Worm (Caenorhabditis elegans): Measurements from ENCODE around the gene cdh-9.

DNA sequence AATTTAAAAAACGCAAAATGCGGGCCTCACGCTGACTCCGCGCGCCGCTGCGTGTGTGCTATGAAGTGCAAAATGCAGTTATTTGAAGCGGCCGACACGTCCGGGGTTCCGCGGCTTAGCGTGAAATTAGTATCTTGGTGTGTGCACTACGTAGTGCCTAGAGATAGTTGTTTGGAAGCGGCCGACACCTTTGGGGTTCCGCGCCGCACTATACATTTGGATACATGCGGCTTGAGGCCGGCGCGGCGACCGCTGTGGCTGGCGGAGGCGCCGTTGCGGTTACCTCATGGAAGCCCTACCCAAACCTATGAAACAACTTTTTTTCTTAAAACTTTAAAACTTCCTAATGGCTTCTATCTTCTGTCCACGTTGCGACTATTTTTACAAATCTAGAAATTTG lies 34.1 kb downstream of the cdh-9 start:
- TF ChIP-seq W03F9.2 (tag; optimal IDR thresholded peaks at IDR 0.05) (no peak), him-1 (tag; optimal IDR thresholded peaks at IDR 0.05) (no peak), dao-5 (tag; optimal IDR thresholded peaks at IDR 0.05) (no peak)
